Fruit fly (Drosophila melanogaster): ENCODE results near the gene gkt.

- TF ChIP-seq Pif1B (GFP tag; optimal IDR thresholded peaks at IDR 0.05) (no peak), Snoo (tag; optimal IDR thresholded peaks at IDR 0.05) (no peak), Ets98B (GFP tag; IDR thresholded peaks at IDR 0.05) (no peak), CG12605 (GFP tag; IDR thresholded peaks at IDR 0.05) (no peak), CG17806 (tag; optimal IDR thresholded peaks at IDR 0.05) (no peak), Pif1A (GFP tag; optimal IDR thresholded peaks at IDR 0.05) (no peak), CG10348 (GFP tag; IDR thresholded peaks at IDR 0.05) (no peak), CG13204 (GFP tag; optimal IDR thresholded peaks at IDR 0.05) (no peak), CG8301 (tag; optimal IDR thresholded peaks at IDR 0.05) (no peak), EcR (GFP tag; optimal IDR thresholded peaks at IDR 0.05) (no peak)
These were observed 4.7 kb downstream of the gkt start for dm6 chr2L:3164257-3165021.

Data from whole organism, pupa.